Fruit fly (Drosophila melanogaster) whole organism, embryonic: ENCODE data around the gene st.

Source experiments
- Atf-2 ChIP-seq: fragments of 200-800 bp; sonication (Bioruptor generic); optimal IDR thresholded peaks from 2 replicates; lab custom pipeline; 2016; ENCODE audit warnings: missing biosample characterization, missing genetic modification characterization
- Awh ChIP-seq: fragments of 200-800 bp; sonication (Bioruptor generic); IDR thresholded peaks from 2 replicates; pipeline ENCODE4, ENCODE4 v1.3.6; 2022; ENCODE audit warnings: missing biosample characterization, missing genetic modification characterization
- BtbVII ChIP-seq: fragments of 200-800 bp; sonication (Bioruptor generic); optimal IDR thresholded peaks from 3 replicates; lab custom pipeline; 2017; ENCODE audit warnings: missing biosample characterization, mild to moderate bottlenecking, missing genetic modification characterization
- C15 ChIP-seq: fragments of 200-800 bp; sonication (Bioruptor generic); IDR thresholded peaks from 3 replicates; pipeline ENCODE4 v1.3.6; 2022; ENCODE audit warnings: missing biosample characterization, missing genetic modification characterization
- CG10462 ChIP-seq: fragments of 200-800 bp; sonication (Bioruptor generic); optimal IDR thresholded peaks from 2 replicates; lab custom pipeline; 2016; ENCODE audit warnings: missing biosample characterization, missing genetic modification characterization
- CG11560 ChIP-seq: fragments of 200-800 bp; sonication (Bioruptor generic); IDR thresholded peaks from 3 replicates; pipeline ENCODE4 v1.3.6; 2022; ENCODE audit warnings: missing biosample characterization, missing genetic modification characterization
- CG1233 ChIP-seq: fragments of 200-800 bp; sonication (Bioruptor generic); optimal IDR thresholded peaks from 4 replicates; lab custom pipeline; 2018; ENCODE audit warnings: missing biosample characterization, mild to moderate bottlenecking, missing genetic modification characterization
- CG12391 ChIP-seq: fragments of 200-800 bp; sonication (Bioruptor generic); optimal IDR thresholded peaks from 3 replicates; lab custom pipeline; 2018; ENCODE audit warnings: missing biosample characterization, mild to moderate bottlenecking, missing genetic modification characterization, moderate library complexity
- CG14667 ChIP-seq: fragments of 200-800 bp; sonication (Bioruptor generic); IDR thresholded peaks from 2 replicates; pipeline ENCODE4 v1.3.6; 2022; ENCODE audit warnings: missing biosample characterization, missing genetic modification characterization
- CG1603 ChIP-seq: fragments of 200-800 bp; sonication (Bioruptor generic); optimal IDR thresholded peaks from 2 replicates; lab custom pipeline; 2019; ENCODE audit warnings: missing biosample characterization, mild to moderate bottlenecking, missing genetic modification characterization, moderate library complexity
- CG17328 ChIP-seq: fragments of 200-800 bp; sonication (Bioruptor generic); IDR thresholded peaks from 2 replicates; pipeline ENCODE4 v1.3.6; 2022; ENCODE audit warnings: missing biosample characterization, missing genetic modification characterization
- CG2712 ChIP-seq: fragments of 200-800 bp; optimal IDR thresholded peaks from 3 replicates; lab custom pipeline; 2019; ENCODE audit warnings: missing biosample characterization, mild to moderate bottlenecking, missing genetic modification characterization, moderate library complexity
- CG3281 ChIP-seq: fragments of 200-800 bp; sonication (Bioruptor generic); optimal IDR thresholded peaks from 3 replicates; lab custom pipeline; 2017; ENCODE audit warnings: missing biosample characterization, mild to moderate bottlenecking, missing genetic modification characterization
- CG3995 ChIP-seq: fragments of 200-800 bp; sonication (Bioruptor generic); optimal IDR thresholded peaks from 3 replicates; lab custom pipeline; 2016; ENCODE audit warnings: missing biosample characterization, missing genetic modification characterization
- CG7271 ChIP-seq: fragments of 200-800 bp; sonication (Bioruptor generic); optimal IDR thresholded peaks from 2 replicates; lab custom pipeline; 2018; ENCODE audit warnings: missing biosample characterization, mild to moderate bottlenecking, missing genetic modification characterization, moderate library complexity
- CG7987 ChIP-seq: fragments of 200-800 bp; sonication (Bioruptor generic); optimal IDR thresholded peaks from 2 replicates; lab custom pipeline; 2018; ENCODE audit warnings: missing biosample characterization, mild to moderate bottlenecking, missing genetic modification characterization, moderate library complexity
- CG8089 ChIP-seq: fragments of 200-800 bp; sonication (Bioruptor generic); optimal IDR thresholded peaks from 3 replicates; lab custom pipeline; 2016; ENCODE audit warnings: missing biosample characterization, missing genetic modification characterization
- CG9609 ChIP-seq: fragments of 200-800 bp; sonication (Bioruptor generic); optimal IDR thresholded peaks from 3 replicates; lab custom pipeline; 2016; ENCODE audit warnings: missing biosample characterization, missing genetic modification characterization
- CG9797 ChIP-seq: fragments of 200-800 bp; sonication (Bioruptor generic); optimal IDR thresholded peaks from 3 replicates; lab custom pipeline; 2018; ENCODE audit warnings: missing biosample characterization, mild to moderate bottlenecking, missing genetic modification characterization
- CG9817 ChIP-seq: fragments of 200-800 bp; sonication (Bioruptor generic); optimal IDR thresholded peaks from 2 replicates; lab custom pipeline; 2018; ENCODE audit warnings: missing biosample characterization, mild to moderate bottlenecking, missing genetic modification characterization, moderate library complexity
- Dfd ChIP-seq, 2 experiments: fragments of >200 bp; optimal IDR thresholded peaks; 2 replicates each; lab custom pipeline; 2017; ENCODE audit warnings: missing biosample characterization in 2 of 2, missing genetic modification characterization in 2 of 2
- Dip2 ChIP-seq: fragments of 200-800 bp; sonication (Bioruptor generic); IDR thresholded peaks from 2 replicates; pipeline ENCODE4 v1.3.6; 2022; ENCODE audit warnings: missing biosample characterization, missing genetic modification characterization
- ERR ChIP-seq: fragments of 200-800 bp; sonication (Bioruptor generic); optimal IDR thresholded peaks from 2 replicates; lab custom pipeline; 2016; ENCODE audit warnings: missing biosample characterization, missing genetic modification characterization
- Gug ChIP-seq: fragments of 200-800 bp; sonication (Bioruptor generic); IDR thresholded peaks from 4 replicates; pipeline ENCODE4 v1.3.6; 2022; ENCODE audit warnings: missing biosample characterization, missing genetic modification characterization
- HLH54F ChIP-seq: fragments of 200-800 bp; sonication (Bioruptor generic); optimal IDR thresholded peaks from 3 replicates; lab custom pipeline; 2016; ENCODE audit warnings: missing biosample characterization, missing genetic modification characterization
- HmgZ ChIP-seq: fragments of 200-800 bp; sonication (Bioruptor generic); optimal IDR thresholded peaks from 2 replicates; lab custom pipeline; 2018; ENCODE audit warnings: missing biosample characterization, mild to moderate bottlenecking, missing genetic modification characterization
- Kr ChIP-seq: fragments of 200-800 bp; sonication (Bioruptor generic); optimal IDR thresholded peaks from 2 replicates; lab custom pipeline; 2017; ENCODE audit warnings: missing biosample characterization, mild to moderate bottlenecking, missing genetic modification characterization
- NK7.1 ChIP-seq: fragments of 200-800 bp; sonication (Bioruptor generic); optimal IDR thresholded peaks from 3 replicates; lab custom pipeline; 2016; ENCODE audit warnings: missing biosample characterization, missing genetic modification characterization
- Tbp ChIP-seq: fragments of >200 bp; optimal IDR thresholded peaks from 2 replicates; lab custom pipeline; 2018; ENCODE audit warnings: missing biosample characterization, missing genetic modification characterization
- Usf ChIP-seq: fragments of 200-800 bp; sonication (Bioruptor generic); optimal IDR thresholded peaks from 2 replicates; lab custom pipeline; 2017; ENCODE audit warnings: missing genotype, missing biosample characterization, missing genetic modification characterization
- al ChIP-seq: fragments of 200-800 bp; sonication (Bioruptor generic); IDR thresholded peaks from 2 replicates; pipeline ENCODE4 v1.3.6; 2022; ENCODE audit warnings: missing biosample characterization, missing genetic modification characterization
- bbx ChIP-seq: fragments of 200-800 bp; sonication (Bioruptor generic); IDR thresholded peaks from 2 replicates; pipeline ENCODE4 v1.3.6; 2022; ENCODE audit warnings: missing biosample characterization, missing genetic modification characterization; ENCODE audit not compliant: partially characterized antibody
- bsh ChIP-seq, 2 experiments: fragments of 200-800 bp; sonication (Bioruptor generic); optimal IDR thresholded peaks; 2 replicates each; lab custom pipeline; 2017 to 2018; ENCODE audit warnings: mild to moderate bottlenecking in 2 of 2, missing biosample characterization in 2 of 2, missing genetic modification characterization in 2 of 2, moderate library complexity in 1 of 2
- btn ChIP-seq: fragments of 200-800 bp; sonication (Bioruptor generic); optimal IDR thresholded peaks from 2 replicates; lab custom pipeline; 2016; ENCODE audit warnings: missing biosample characterization, missing genetic modification characterization
- chif ChIP-seq, 2 experiments: fragments of 200-800 bp; sonication (Bioruptor generic); optimal IDR thresholded peaks; 3 replicates each; lab custom pipeline; 2016; ENCODE audit warnings: missing biosample characterization in 2 of 2, missing genetic modification characterization in 2 of 2
- danr ChIP-seq: fragments of 200-800 bp; sonication (Bioruptor generic); IDR thresholded peaks from 2 replicates; pipeline ENCODE4 v1.3.6; 2022; ENCODE audit warnings: missing biosample characterization, missing genetic modification characterization
- dati ChIP-seq: fragments of 200-800 bp; sonication (Bioruptor generic); IDR thresholded peaks from 2 replicates; pipeline ENCODE4 v1.3.6; 2022; ENCODE audit warnings: missing biosample characterization, missing genetic modification characterization
- gem ChIP-seq: fragments of 200-800 bp; sonication (Bioruptor generic); optimal IDR thresholded peaks from 2 replicates; lab custom pipeline; 2019; ENCODE audit warnings: missing biosample characterization, mild to moderate bottlenecking, missing genetic modification characterization, moderate library complexity
- grau ChIP-seq: fragments of 200-800 bp; optimal IDR thresholded peaks from 3 replicates; lab custom pipeline; 2019; ENCODE audit warnings: missing biosample characterization, mild to moderate bottlenecking, missing genetic modification characterization, moderate library complexity
- gsb-n ChIP-seq: fragments of 200-800 bp; sonication (Bioruptor generic); optimal IDR thresholded peaks from 3 replicates; lab custom pipeline; 2018; ENCODE audit warnings: missing biosample characterization, mild to moderate bottlenecking, missing genetic modification characterization
- hkb ChIP-seq, 2 experiments: fragments of 200-800 bp in 1 of 2; fragments of >200 bp in 1 of 2; sonication (Bioruptor generic) in 1 of 2; IDR thresholded peaks in 1 of 2; optimal IDR thresholded peaks in 1 of 2; 2 replicates each; pipeline versions ENCODE4 v1.3.6 to Lab custom; 2017 to 2022; ENCODE audit warnings: missing biosample characterization in 1 of 2, missing genetic modification characterization in 1 of 2
- jigr1 ChIP-seq: fragments of 200-800 bp; sonication (Bioruptor generic); IDR thresholded peaks from 3 replicates; pipeline ENCODE4 v1.3.6; 2022; ENCODE audit warnings: missing biosample characterization, missing genetic modification characterization
- mam ChIP-seq: fragments of 200-800 bp; sonication (Bioruptor generic); optimal IDR thresholded peaks from 3 replicates; lab custom pipeline; 2016; ENCODE audit warnings: missing biosample characterization, missing genetic modification characterization
- nerfin-2 ChIP-seq: fragments of 200-800 bp; sonication (Bioruptor generic); IDR thresholded peaks from 2 replicates; pipeline ENCODE4 v1.3.6; 2022; ENCODE audit warnings: missing biosample characterization, missing genetic modification characterization; ENCODE audit not compliant: partially characterized antibody
- onecut ChIP-seq: fragments of 200-800 bp; sonication (Bioruptor generic); IDR thresholded peaks from 2 replicates; pipeline ENCODE4 v1.3.6; 2022; ENCODE audit warnings: missing biosample characterization, missing genetic modification characterization
- org-1 ChIP-seq: fragments of 200-800 bp; sonication (Bioruptor generic); optimal IDR thresholded peaks from 2 replicates; lab custom pipeline; 2017; ENCODE audit warnings: missing biosample characterization, missing genetic modification characterization
- seq ChIP-seq: fragments of 200-800 bp; sonication (Bioruptor generic); IDR thresholded peaks from 2 replicates; pipeline ENCODE4 v1.3.6; 2022; ENCODE audit warnings: missing biosample characterization, missing genetic modification characterization
- slbo ChIP-seq: fragments of 200-800 bp; sonication (Bioruptor generic); IDR thresholded peaks from 2 replicates; pipeline ENCODE4 v1.3.6; 2022; ENCODE audit warnings: missing biosample characterization, missing genetic modification characterization
- ssp ChIP-seq: fragments of 200-800 bp; sonication (Bioruptor generic); IDR thresholded peaks from 2 replicates; pipeline ENCODE4 v1.3.6; 2022; ENCODE audit warnings: missing biosample characterization, missing genetic modification characterization
- twi ChIP-seq: fragments of 200-800 bp; optimal IDR thresholded peaks from 2 replicates; lab custom pipeline; 2019; ENCODE audit warnings: missing biosample characterization, mild to moderate bottlenecking, missing genetic modification characterization, moderate library complexity

The st gene

dm6 chr3L:16488483-16489258, 8.8 kb upstream of the st start (continued):
- TF ChIP-seq CG8089 (GFP tag; lab: Kevin White, UChicago), result no peak
- TF ChIP-seq Dip2 (GFP tag; lab: Robert Waterston, UW), result no peak
- no peak for TF ChIP-seq mam (GFP tag; lab: Kevin White, UChicago)
- no peak for TF ChIP-seq Atf-2
- TF ChIP-seq CG9797 (GFP tag; lab: Kevin White, UChicago), result no peak
- TF ChIP-seq CG11560 (tag; lab: Robert Waterston, UW), result no peak
- no peak for TF ChIP-seq CG1233 (GFP tag; lab: Kevin White, UChicago)
- no peak for TF ChIP-seq CG9817 (tag; lab: Kevin White, UChicago)
- peak in 1 of 2 experiments; percentile 26 for TF ChIP-seq chif (GFP tag; optimal IDR thresholded peaks at IDR 0.05; lab: Kevin White, UChicago)
- peak; percentile 17; the same call in 1 of the 2 replicates for TF ChIP-seq onecut
- no peak for TF ChIP-seq C15 (GFP tag; lab: Robert Waterston, UW)
- TF ChIP-seq CG7271 (tag; lab: Kevin White, UChicago), result no peak
- TF ChIP-seq org-1 (GFP tag; lab: Kevin White, UChicago), result peak; percentile 16
- TF ChIP-seq hkb (optimal IDR thresholded peaks at IDR 0.05; lab: Kevin White, UChicago), result no peak
- TF ChIP-seq hkb (GFP tag; IDR thresholded peaks at IDR 0.05; lab: Robert Waterston, UW), result 0 out of 2 replicates have a peak, but pooled peaks have one; percentile 29
- TF ChIP-seq CG1603 (tag; lab: Kevin White, UChicago), result peak; percentile 8
- TF ChIP-seq seq (GFP tag; lab: Robert Waterston, UW), result no peak
- TF ChIP-seq HmgZ (tag; lab: Kevin White, UChicago), result no peak
- TF ChIP-seq btn (GFP tag; lab: Kevin White, UChicago), result no peak
- TF ChIP-seq gsb-n (tag; lab: Kevin White, UChicago), result peak; percentile 34
- no peak for TF ChIP-seq CG3995 (GFP tag; lab: Kevin White, UChicago)
- peak; percentile 30 to 41 for TF ChIP-seq bsh (GFP tag; optimal IDR thresholded peaks at IDR 0.05; lab: Kevin White, UChicago)
- no peak for TF ChIP-seq dati (GFP tag; lab: Robert Waterston, UW)
- no peak for TF ChIP-seq Dfd (GFP tag; optimal IDR thresholded peaks at IDR 0.05; lab: Kevin White, UChicago)
- TF ChIP-seq Gug (GFP tag; lab: Robert Waterston, UW), result no peak
- TF ChIP-seq CG7987 (GFP tag; lab: Kevin White, UChicago), result no peak
- TF ChIP-seq HLH54F (GFP tag; lab: Kevin White, UChicago), result no peak
- no peak for TF ChIP-seq slbo
- TF ChIP-seq CG9609 (GFP tag; lab: Kevin White, UChicago), result no peak
- 0 out of 2 replicates have a peak, but pooled peaks have one; percentile 26 for TF ChIP-seq Awh (GFP tag; lab: Robert Waterston, UW)
- no peak for TF ChIP-seq BtbVII
- peak; percentile 12 for TF ChIP-seq Kr (GFP tag; lab: Kevin White, UChicago)
- no peak for TF ChIP-seq jigr1 (GFP tag; lab: Robert Waterston, UW)
- no peak for TF ChIP-seq CG3281 (GFP tag; lab: Kevin White, UChicago)
- peak; percentile 76 for TF ChIP-seq gem
- TF ChIP-seq CG12391 (tag; lab: Kevin White, UChicago), result peak; percentile 50
- no peak for TF ChIP-seq grau (tag; lab: Kevin White, UChicago)
- TF ChIP-seq CG10462 (GFP tag; lab: Kevin White, UChicago), result no peak
- TF ChIP-seq CG14667 (GFP tag; lab: Robert Waterston, UW), result no peak
- TF ChIP-seq ERR (GFP tag; lab: Kevin White, UChicago), result no peak
- peak; percentile 42 for TF ChIP-seq CG2712 (tag; lab: Kevin White, UChicago)
- no peak for TF ChIP-seq Tbp
- 0 out of 2 replicates have a peak, but pooled peaks have one; percentile 18 for TF ChIP-seq bbx (GFP tag; lab: Robert Waterston, UW)
- TF ChIP-seq danr (GFP tag; lab: Robert Waterston, UW), result no peak
- TF ChIP-seq CG17328 (GFP tag; lab: Robert Waterston, UW), result no peak
- no peak for TF ChIP-seq al (GFP tag; lab: Robert Waterston, UW)
- TF ChIP-seq nerfin-2 (GFP tag; lab: Robert Waterston, UW), result no peak
- no peak for TF ChIP-seq ssp (GFP tag; lab: Robert Waterston, UW)
- no peak for TF ChIP-seq twi (tag; lab: Kevin White, UChicago)
- no peak for TF ChIP-seq Usf (GFP tag; lab: Kevin White, UChicago)
- TF ChIP-seq NK7.1, result no peak
